Worm (Caenorhabditis elegans): ENCODE results near the gene E01G4.3.

- TF ChIP-seq unc-62 (GFP tag; optimal IDR thresholded peaks at IDR 0.05 in 1 of 2), result no peak
- TF ChIP-seq unc-62 (tag; optimal IDR thresholded peaks at IDR 0.05), result no peak
- TF ChIP-seq zag-1 (tag; optimal IDR thresholded peaks at IDR 0.05), result no peak
- no peak for TF ChIP-seq lin-13 (GFP tag; optimal IDR thresholded peaks at IDR 0.05)
- TF ChIP-seq unc-39 (tag; optimal IDR thresholded peaks at IDR 0.05), result no peak
- no peak for TF ChIP-seq lsy-2 (tag; optimal IDR thresholded peaks at IDR 0.05)
- TF ChIP-seq daf-12 (tag; optimal IDR thresholded peaks at IDR 0.05), result no peak
- no peak for TF ChIP-seq aha-1 (tag)
- no peak for TF ChIP-seq pha-4 (GFP tag; IDR thresholded peaks at IDR 0.05)
- no peak for TF ChIP-seq pha-4 (tag; optimal IDR thresholded peaks at IDR 0.05)
- no peak for TF ChIP-seq nhr-102 (tag; optimal IDR thresholded peaks at IDR 0.05)
- TF ChIP-seq egl-27 (tag; optimal IDR thresholded peaks at IDR 0.05), result no peak
- TF ChIP-seq dve-1 (tag; optimal IDR thresholded peaks at IDR 0.05; ENCODE audit: insufficient read depth), result no peak
Observed at ce11 chrII:13451321-13451720, 18.1 kb downstream of the E01G4.3 start.
